Worm (Caenorhabditis elegans): ENCODE data around the gene Y32F6B.1.

The Y32F6B.1 gene

ce11 chrV:10466607-10467092, 17.9 kb downstream of the Y32F6B.1 start (continued):
- TF ChIP-seq madf-2 (tag; optimal IDR thresholded peaks at IDR 0.05) (no peak), hlh-30 (tag; optimal IDR thresholded peaks at IDR 0.05; ENCODE audit: insufficient read depth) (peak; percentile 95), elt-4 (tag; optimal IDR thresholded peaks at IDR 0.05) (no peak), sdc-2 (tag; optimal IDR thresholded peaks at IDR 0.05) (peak; percentile 63), K02D7.2 (tag; optimal IDR thresholded peaks at IDR 0.05) (no peak), ceh-14 (tag; optimal IDR thresholded peaks at IDR 0.05) (peak; percentile 50), hlh-6 (tag; optimal IDR thresholded peaks at IDR 0.05) (no peak), C08G9.2 (tag; optimal IDR thresholded peaks at IDR 0.05) (peak; percentile 35), tbx-7 (tag; optimal IDR thresholded peaks at IDR 0.05) (peak; percentile 19), eyg-1 (tag; optimal IDR thresholded peaks at IDR 0.05) (no peak), ttx-3 (tag; optimal IDR thresholded peaks at IDR 0.05) (no peak), pag-3 (tag; optimal IDR thresholded peaks at IDR 0.05; ENCODE audit: borderline replicate concordance) (no peak), mec-3 (tag; optimal IDR thresholded peaks at IDR 0.05; ENCODE audit: borderline replicate concordance) (no peak), ets-4 (tag; optimal IDR thresholded peaks at IDR 0.05) (peak; percentile 64), Y22D7AL.16 (tag; optimal IDR thresholded peaks at IDR 0.05) (no peak), pax-1 (tag; optimal IDR thresholded peaks at IDR 0.05) (peak; percentile 88)

ce11 chrV:10465478-10465877, 19.1 kb downstream of the Y32F6B.1 start:
- no peak for TF ChIP-seq mec-3 (tag; optimal IDR thresholded peaks at IDR 0.05; ENCODE audit: borderline replicate concordance)
- no peak for TF ChIP-seq ets-4 (tag; optimal IDR thresholded peaks at IDR 0.05)
- TF ChIP-seq pag-3 (tag; optimal IDR thresholded peaks at IDR 0.05; ENCODE audit: borderline replicate concordance) = no peak
- no peak for TF ChIP-seq nfya-1 (tag; optimal IDR thresholded peaks at IDR 0.05)
- TF ChIP-seq hlh-6 (tag; optimal IDR thresholded peaks at IDR 0.05) = no peak

ce11 chrV:10464746-10465145, 19.8 kb downstream of the Y32F6B.1 start:
- TF ChIP-seq elt-2 (tag; optimal IDR thresholded peaks at IDR 0.05) (no peak), pat-9 (tag; optimal IDR thresholded peaks at IDR 0.05) (no peak), pha-2 (tag; optimal IDR thresholded peaks at IDR 0.05) (no peak), Y22D7AL.16 (tag; optimal IDR thresholded peaks at IDR 0.05) (no peak), ceh-31 (tag; optimal IDR thresholded peaks at IDR 0.05) (no peak), hlh-30 (tag; optimal IDR thresholded peaks at IDR 0.05; ENCODE audit: insufficient read depth) (no peak), pag-3 (tag; optimal IDR thresholded peaks at IDR 0.05; ENCODE audit: borderline replicate concordance) (no peak), odd-2 (tag; optimal IDR thresholded peaks at IDR 0.05) (no peak), syd-9 (tag; optimal IDR thresholded peaks at IDR 0.05) (no peak), tbx-7 (tag; optimal IDR thresholded peaks at IDR 0.05) (no peak), fkh-10 (GFP tag; optimal IDR thresholded peaks at IDR 0.05) (no peak)

ce11 chrV:10464160-10464559, 20.4 kb downstream of the Y32F6B.1 start:
- TF ChIP-seq ceh-24 (tag; optimal IDR thresholded peaks at IDR 0.05) = no peak
- no peak for TF ChIP-seq pax-1 (tag; optimal IDR thresholded peaks at IDR 0.05)
- no peak for TF ChIP-seq ceh-14 (tag; optimal IDR thresholded peaks at IDR 0.05)
- no peak for TF ChIP-seq unc-55 (GFP tag; optimal IDR thresholded peaks at IDR 0.05)
- TF ChIP-seq pros-1 (tag; optimal IDR thresholded peaks at IDR 0.05) = no peak
- TF ChIP-seq lin-11 (tag; optimal IDR thresholded peaks at IDR 0.05) = no peak
- no peak for TF ChIP-seq elt-4 (tag; optimal IDR thresholded peaks at IDR 0.05)
- TF ChIP-seq ceh-31 (tag; optimal IDR thresholded peaks at IDR 0.05) = no peak
- no peak for TF ChIP-seq T23F11.4 (GFP tag; optimal IDR thresholded peaks at IDR 0.05)
- no peak for TF ChIP-seq ceh-30 (tag; optimal IDR thresholded peaks at IDR 0.05)
- TF ChIP-seq lim-6 (tag; optimal IDR thresholded peaks at IDR 0.05) = no peak
- no peak for TF ChIP-seq ceh-34 (tag; optimal IDR thresholded peaks at IDR 0.05)
- no peak for TF ChIP-seq hlh-13 (GFP tag; optimal IDR thresholded peaks at IDR 0.05)
- TF ChIP-seq unc-86 (tag; optimal IDR thresholded peaks at IDR 0.05) = no peak
- no peak for TF ChIP-seq ttx-3 (tag; optimal IDR thresholded peaks at IDR 0.05)
- TF ChIP-seq fkh-6 (tag; optimal IDR thresholded peaks at IDR 0.05) = no peak

Measured in whole organism, late embryonic.